Fruit fly (Drosophila melanogaster) whole organism, prepupa: ENCODE data around the gene CG10286.

Source experiments
- Hr4 ChIP-seq: fragments of 200-800 bp; sonication (Bioruptor generic); optimal IDR thresholded peaks from 3 replicates; lab custom pipeline; 2016; ENCODE audit warnings: missing biosample characterization, missing genetic modification characterization
- pdm3 ChIP-seq: fragments of 200-800 bp; sonication (Bioruptor generic); optimal IDR thresholded peaks from 3 replicates; lab custom pipeline; 2016; ENCODE audit warnings: missing biosample characterization, missing genetic modification characterization

DNA sequence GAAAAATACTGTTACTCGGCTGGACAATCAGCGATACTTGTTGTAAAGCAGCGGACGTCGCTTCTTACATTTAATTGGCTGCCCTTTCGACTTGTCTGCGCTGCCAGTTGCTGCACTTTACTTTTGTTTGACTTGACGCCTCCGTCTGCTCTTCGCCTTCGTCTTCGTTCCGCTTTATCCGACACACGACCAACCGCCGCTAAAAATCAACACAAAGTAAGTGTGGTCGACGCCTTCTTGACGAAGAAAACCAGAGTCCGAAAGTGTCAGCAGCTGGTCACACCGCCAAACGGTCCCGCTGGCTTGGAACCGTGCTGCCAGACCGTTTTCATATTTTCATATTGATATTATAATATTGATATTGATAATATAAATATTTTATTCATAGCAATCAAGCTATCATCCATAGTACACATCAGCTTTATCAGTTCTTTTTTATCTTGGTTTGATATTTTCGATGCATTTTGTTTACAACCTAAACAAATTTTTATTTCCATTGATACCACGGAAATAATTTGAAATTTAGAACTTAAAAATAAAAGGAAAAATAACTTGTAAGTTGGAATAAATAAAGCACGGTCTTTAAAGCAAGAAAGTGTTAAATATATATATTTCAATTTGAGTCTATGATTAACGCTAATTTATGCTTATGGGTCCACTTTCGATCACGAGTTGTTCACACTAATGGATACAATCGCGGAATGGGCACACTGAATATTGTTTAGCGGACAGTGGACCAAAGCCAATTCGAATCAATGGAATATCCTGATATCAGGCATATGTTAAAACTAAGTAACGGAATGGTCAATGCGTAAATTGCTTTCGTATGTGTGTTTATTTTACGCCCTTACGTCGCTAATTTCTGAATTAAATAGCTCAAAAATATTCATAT lies 37.2 kb downstream of the CG10286 start, which contains the start of gene Dmtn:
- no peak for TF ChIP-seq pdm3 (GFP tag; lab: Kevin White, UChicago)
- TF ChIP-seq Hr4 (GFP tag; lab: Kevin White, UChicago): peak; percentile 35
